Fruit fly (Drosophila melanogaster): ENCODE results near the gene LKRSDH.
A peak's percentile ranks its signal among the peaks of the same experiment; 100 is the strongest.

LKRSDH gene

dm6 chr2L:7841244-7841643 lies 45.5 kb upstream of the LKRSDH start (continued):
- TF ChIP-seq cas (GFP tag; IDR thresholded peaks at IDR 0.05): no peak
- no peak for TF ChIP-seq CG10543 (GFP tag; optimal IDR thresholded peaks at IDR 0.05)
- TF ChIP-seq Optix (GFP tag; IDR thresholded peaks at IDR 0.05): no peak
- no peak for TF ChIP-seq ac (GFP tag; optimal IDR thresholded peaks at IDR 0.05)
- TF ChIP-seq so (GFP tag; IDR thresholded peaks at IDR 0.05): no peak
- TF ChIP-seq Hmr (GFP tag; optimal IDR thresholded peaks at IDR 0.05): peak; percentile 11
- no peak for TF ChIP-seq CG18764 (GFP tag; optimal IDR thresholded peaks at IDR 0.05)
- TF ChIP-seq maf-S (GFP tag; optimal IDR thresholded peaks at IDR 0.05): no peak
- no peak for TF ChIP-seq CG17612 (GFP tag; IDR thresholded peaks at IDR 0.05)
- no peak for TF ChIP-seq Dip2 (GFP tag; IDR thresholded peaks at IDR 0.05)
- no peak for TF ChIP-seq CG4707 (GFP tag; optimal IDR thresholded peaks at IDR 0.05)
- no peak for TF ChIP-seq sd (tag; optimal IDR thresholded peaks at IDR 0.05)
- no peak for TF ChIP-seq Spps (tag; optimal IDR thresholded peaks at IDR 0.05)
- no peak for TF ChIP-seq Dip3 (GFP tag; optimal IDR thresholded peaks at IDR 0.05)
- TF ChIP-seq HLHmδ (GFP tag; optimal IDR thresholded peaks at IDR 0.05): no peak
- no peak for TF ChIP-seq CG9817 (tag; optimal IDR thresholded peaks at IDR 0.05)
- TF ChIP-seq CG15269 (tag; optimal IDR thresholded peaks at IDR 0.05): peak; percentile 29
- TF ChIP-seq ash1 (GFP tag; optimal IDR thresholded peaks at IDR 0.05): no peak
- TF ChIP-seq CG14014 (GFP tag; IDR thresholded peaks at IDR 0.05): no peak
- no peak for TF ChIP-seq Oaz (GFP tag; IDR thresholded peaks at IDR 0.05)
- TF ChIP-seq Nf-YC (tag; optimal IDR thresholded peaks at IDR 0.05): no peak
- TF ChIP-seq Elba2 (GFP tag; optimal IDR thresholded peaks at IDR 0.05): no peak
- TF ChIP-seq Tbp (GFP tag; optimal IDR thresholded peaks at IDR 0.05): no peak
- TF ChIP-seq CkIIα-i1 (GFP tag; IDR thresholded peaks at IDR 0.05): no peak
- TF ChIP-seq Ptx1 (GFP tag; IDR thresholded peaks at IDR 0.05): 0 out of 2 replicates have a peak, but pooled peaks have one; percentile 30
- TF ChIP-seq Gsc (GFP tag; IDR thresholded peaks at IDR 0.05): no peak
- TF ChIP-seq chn (GFP tag; optimal IDR thresholded peaks at IDR 0.05): no peak
- no peak for TF ChIP-seq HmgZ (tag; optimal IDR thresholded peaks at IDR 0.05)
- TF ChIP-seq CG8290 (GFP tag; optimal IDR thresholded peaks at IDR 0.05): no peak
- TF ChIP-seq CG8290 (tag; optimal IDR thresholded peaks at IDR 0.05): no peak
- TF ChIP-seq ems (GFP tag; optimal IDR thresholded peaks at IDR 0.05): no peak
- no peak for TF ChIP-seq Nf-YB (GFP tag; optimal IDR thresholded peaks at IDR 0.05)
- TF ChIP-seq CG7271 (tag; optimal IDR thresholded peaks at IDR 0.05): no peak
- no peak for TF ChIP-seq CG13123 (GFP tag; optimal IDR thresholded peaks at IDR 0.05)
- TF ChIP-seq rib (GFP tag; IDR thresholded peaks at IDR 0.05): no peak
- TF ChIP-seq CG8089 (GFP tag; optimal IDR thresholded peaks at IDR 0.05): no peak
- TF ChIP-seq Mrtf (GFP tag; IDR thresholded peaks at IDR 0.05): no peak
- TF ChIP-seq stc (GFP tag; IDR thresholded peaks at IDR 0.05): no peak
- TF ChIP-seq dpn (GFP tag; optimal IDR thresholded peaks at IDR 0.05): no peak
- no peak for TF ChIP-seq CG15073 (GFP tag; optimal IDR thresholded peaks at IDR 0.05)
- TF ChIP-seq CG10979 (tag; optimal IDR thresholded peaks at IDR 0.05): no peak
- TF ChIP-seq CG11093 (GFP tag; IDR thresholded peaks at IDR 0.05): no peak
- no peak for TF ChIP-seq dmrt11E (tag; optimal IDR thresholded peaks at IDR 0.05)
- no peak for TF ChIP-seq CG14860 (GFP tag; IDR thresholded peaks at IDR 0.05; ENCODE audit: partially characterized antibody)
- no peak for TF ChIP-seq CrebB (tag; optimal IDR thresholded peaks at IDR 0.05)
- TF ChIP-seq chm (GFP tag; IDR thresholded peaks at IDR 0.05): no peak
- TF ChIP-seq CG18599 (GFP tag; optimal IDR thresholded peaks at IDR 0.05): peak; percentile 7
- no peak for TF ChIP-seq D19A (tag; optimal IDR thresholded peaks at IDR 0.05)
- no peak for TF ChIP-seq CG17802 (tag; optimal IDR thresholded peaks at IDR 0.05)
- TF ChIP-seq CG32772 (GFP tag; IDR thresholded peaks at IDR 0.05): 0 out of 2 replicates have a peak, but pooled peaks have one; percentile 15
- no peak for TF ChIP-seq Stat92E (GFP tag; optimal IDR thresholded peaks at IDR 0.05)
- no peak for TF ChIP-seq Hand (GFP tag; optimal IDR thresholded peaks at IDR 0.05)
- TF ChIP-seq CG4282 (GFP tag; optimal IDR thresholded peaks at IDR 0.05): no peak
